Worm (Caenorhabditis elegans): ENCODE results near the gene nhr-66.

DNA sequence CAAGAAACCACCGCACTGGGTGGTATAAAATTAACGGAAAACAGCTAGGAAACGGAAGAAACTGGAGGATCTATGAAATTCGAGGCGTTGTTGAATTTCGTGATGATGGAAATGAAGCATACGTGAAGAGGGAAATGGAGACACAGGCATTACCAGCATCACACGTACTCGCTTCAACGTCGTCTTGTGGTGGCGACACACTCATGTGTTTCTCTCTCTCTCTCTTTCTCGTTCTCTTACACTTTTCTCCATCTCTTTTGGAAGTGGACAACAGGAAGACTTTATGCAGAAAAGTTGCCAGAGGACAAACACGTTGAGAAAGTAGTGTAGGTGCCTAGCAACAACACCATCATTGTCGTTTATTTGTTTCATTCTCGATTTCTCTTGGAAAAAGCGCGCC lies 4.0 kb downstream of the nhr-66 start:
- TF ChIP-seq flt-1 (GFP tag; IDR thresholded peaks at IDR 0.05): no peak
- TF ChIP-seq med-1 (GFP tag; optimal IDR thresholded peaks at IDR 0.05; ENCODE audit: insufficient read depth): no peak
- no peak for TF ChIP-seq klf-2 (GFP tag; conservative IDR thresholded peaks at IDR 0.05)
- no peak for TF ChIP-seq T22C8.4 (GFP tag; IDR thresholded peaks at IDR 0.05)
- TF ChIP-seq cog-1 (tag; optimal IDR thresholded peaks at IDR 0.05): no peak
- no peak for TF ChIP-seq tab-1 (GFP tag; IDR thresholded peaks at IDR 0.05)
- no peak for TF ChIP-seq ztf-29 (GFP tag; IDR thresholded peaks at IDR 0.05)

Measured in whole organism, midembryonic.